Fruit fly (Drosophila melanogaster) whole organism, embryonic: ENCODE results near the gene Sws1.

ENCODE experiments used
- Ada2b ChIP-seq: fragments of 200-800 bp; sonication (Bioruptor generic); IDR thresholded peaks from 2 replicates; pipeline ENCODE4 v1.3.6; 2022; ENCODE audit warnings: missing biosample characterization, missing genetic modification characterization
- CG2129 ChIP-seq: fragments of 200-800 bp; sonication (Bioruptor generic); IDR thresholded peaks from 2 replicates; pipeline ENCODE4 v1.3.6; 2022; ENCODE audit warnings: missing biosample characterization, missing genetic modification characterization; ENCODE audit not compliant: partially characterized antibody
- ara ChIP-seq: fragments of 200-800 bp; sonication (Bioruptor generic); IDR thresholded peaks from 2 replicates; pipeline ENCODE4 v1.3.6; 2022; ENCODE audit warnings: missing biosample characterization, missing genetic modification characterization
- fu2 ChIP-seq: fragments of 200-800 bp; sonication (Bioruptor generic); optimal IDR thresholded peaks from 2 replicates; lab custom pipeline; 2016; ENCODE audit warnings: missing biosample characterization, missing genetic modification characterization
- sd ChIP-seq: fragments of 200-800 bp; sonication (Bioruptor generic); optimal IDR thresholded peaks from 3 replicates; lab custom pipeline; 2018; ENCODE audit warnings: missing biosample characterization, mild to moderate bottlenecking, missing genetic modification characterization, moderate library complexity
- slou ChIP-seq: fragments of 200-800 bp; sonication (Bioruptor generic); optimal IDR thresholded peaks from 3 replicates; lab custom pipeline; 2016; ENCODE audit warnings: missing biosample characterization, missing genetic modification characterization

dm6 chr2L:2609694-2610093, 34.8 kb upstream of the Sws1 start, which contains the start of gene CG15395:
- TF ChIP-seq sd (tag; lab: Kevin White, UChicago), result no peak
- no peak for TF ChIP-seq Ada2b (GFP tag; lab: Robert Waterston, UW)
- TF ChIP-seq CG2129, result no peak
- no peak for TF ChIP-seq ara (GFP tag; lab: Robert Waterston, UW)
- no peak for TF ChIP-seq slou (GFP tag; lab: Kevin White, UChicago)
- no peak for TF ChIP-seq fu2
